Worm (Caenorhabditis elegans) whole organism, L4 larva: ENCODE data around the gene F44E7.9.

Source experiments
- D1046.2 ChIP-seq: fragments of 200-800 bp; sonication (Bioruptor generic); IDR thresholded peaks from 2 replicates; pipeline ENCODE4 v1.3.6; 2022; ENCODE audit warnings: missing genetic modification characterization, missing compliant biosample characterization
- F10B5.3 ChIP-seq: sonication (generic microtip); optimal IDR thresholded peaks from 2 replicates; lab custom pipeline; 2016; ENCODE audit warnings: mild to moderate bottlenecking, missing genetic modification characterization, missing compliant biosample characterization
- F26F4.8 ChIP-seq: fragments of 200-800 bp; sonication (Bioruptor generic); conservative IDR thresholded peaks from 2 replicates; pipeline ENCODE4 v1.3.6; 2022; ENCODE audit warnings: missing genetic modification characterization, missing compliant biosample characterization
- F37D6.2 ChIP-seq: sonication (generic microtip); optimal IDR thresholded peaks from 2 replicates; lab custom pipeline; 2016; ENCODE audit warnings: mild to moderate bottlenecking, missing genetic modification characterization, missing compliant biosample characterization
- R02D3.7 ChIP-seq: fragments of 150-350 bp; sonication (generic microtip); optimal IDR thresholded peaks from 3 replicates; lab custom pipeline; 2014; ENCODE audit warnings: missing biosample characterization, missing genetic modification characterization
- Y5F2A.4 ChIP-seq: fragments of 200-800 bp; sonication (Bioruptor generic); optimal IDR thresholded peaks from 2 replicates; lab custom pipeline; 2018; ENCODE audit warnings: mild to moderate bottlenecking, missing genetic modification characterization, missing compliant biosample characterization
- ZK546.5 ChIP-seq, 2 experiments: sonication (generic microtip); optimal IDR thresholded peaks; 2 replicates each; lab custom pipeline; 2017; ENCODE audit warnings: missing biosample characterization in 2 of 2, missing genetic modification characterization in 2 of 2
- aha-1 ChIP-seq: fragments of 150-350 bp; peaks from one replicate; lab custom pipeline; 2014; ENCODE audit warnings: missing biosample characterization, missing genetic modification characterization
- ama-1 ChIP-seq: fragments of 150-350 bp; optimal IDR thresholded peaks from 2 replicates; lab custom pipeline; 2014; ENCODE audit warnings: inconsistent platforms, mixed read lengths
- ceh-32 ChIP-seq: sonication (generic microtip); optimal IDR thresholded peaks from 2 replicates; lab custom pipeline; 2016; ENCODE audit warnings: mild to moderate bottlenecking, missing genetic modification characterization, missing compliant biosample characterization; ENCODE audit not compliant: poor library complexity
- ceh-44 ChIP-seq: fragments of 200-800 bp; sonication (Bioruptor generic); IDR thresholded peaks from 2 replicates; pipeline ENCODE4 v1.3.6; 2022; ENCODE audit warnings: missing genetic modification reagents, missing genetic modification characterization, missing compliant biosample characterization
- daf-16 ChIP-seq, 3 experiments: sonication (generic microtip); optimal IDR thresholded peaks; 2 replicates each; lab custom pipeline; 2016 to 2017; ENCODE audit warnings: missing genetic modification characterization in 3 of 3, missing genetic modification reagents in 3 of 3, mild to moderate bottlenecking in 2 of 3, missing compliant biosample characterization in 2 of 3, missing biosample characterization in 1 of 3, moderate library complexity in 1 of 3
- daf-19 ChIP-seq: fragments of 200-800 bp; sonication (Bioruptor generic); conservative IDR thresholded peaks from 2 replicates; pipeline ENCODE4 v1.3.6; 2022; ENCODE audit warnings: missing genetic modification characterization, missing compliant biosample characterization
- daf-8 ChIP-seq: fragments of 200-800 bp; sonication (Bioruptor generic); IDR thresholded peaks from 2 replicates; pipeline ENCODE4 v1.3.6; 2022; ENCODE audit warnings: missing genetic modification characterization, missing compliant biosample characterization
- dve-1 ChIP-seq: sonication (generic microtip); optimal IDR thresholded peaks from 2 replicates; lab custom pipeline; 2017; ENCODE audit warnings: antibody characterized with exemption, mild to moderate bottlenecking, missing genetic modification characterization, missing compliant biosample characterization; ENCODE audit not compliant: insufficient read depth
- egl-27 ChIP-seq: sonication (generic microtip); optimal IDR thresholded peaks from 3 replicates; lab custom pipeline; 2017; ENCODE audit warnings: missing biosample characterization, missing genetic modification reagents, missing genetic modification characterization
- hlh-11 ChIP-seq: fragments of 200-800 bp; sonication (Bioruptor generic); optimal IDR thresholded peaks from 2 replicates; lab custom pipeline; 2018; ENCODE audit warnings: mild to moderate bottlenecking, missing genetic modification characterization, missing compliant biosample characterization
- hlh-30 ChIP-seq: sonication (generic microtip); optimal IDR thresholded peaks from 2 replicates; lab custom pipeline; 2017; ENCODE audit warnings: antibody characterized with exemption, mild to moderate bottlenecking, missing genetic modification characterization, missing compliant biosample characterization; ENCODE audit not compliant: insufficient read depth
- hmg-1.1 ChIP-seq: fragments of 200-800 bp; sonication (Bioruptor generic); IDR thresholded peaks from 2 replicates; pipeline ENCODE4 v1.3.6; 2022; ENCODE audit warnings: missing genetic modification reagents, missing genetic modification characterization, missing compliant biosample characterization
- lin-13 ChIP-seq: fragments of 150-350 bp; optimal IDR thresholded peaks from 2 replicates; lab custom pipeline; 2014; ENCODE audit warnings: missing biosample characterization, missing genetic modification reagents, missing genetic modification characterization
- lin-15B ChIP-seq: fragments of 150-350 bp; sonication (generic microtip); optimal IDR thresholded peaks from 3 replicates; lab custom pipeline; 2014; ENCODE audit warnings: missing biosample characterization, missing genetic modification characterization
- lin-38 ChIP-seq: fragments of 200-800 bp; sonication (Bioruptor generic); IDR thresholded peaks from 2 replicates; pipeline ENCODE4 v1.3.6; 2022; ENCODE audit warnings: missing genetic modification reagents, missing genetic modification characterization, missing compliant biosample characterization
- lin-39 ChIP-seq: fragments of 150-350 bp; optimal IDR thresholded peaks from 2 replicates; lab custom pipeline; 2014; ENCODE audit warnings: missing biosample characterization, missing genetic modification reagents, missing genetic modification characterization
- lir-3 ChIP-seq: sonication (generic microtip); optimal IDR thresholded peaks from 2 replicates; lab custom pipeline; 2016; ENCODE audit warnings: mild to moderate bottlenecking, missing genetic modification characterization, missing compliant biosample characterization
- lsy-2 ChIP-seq, 2 experiments: fragments of 150-350 bp in 1 of 2; sonication (generic microtip) in 1 of 2; optimal IDR thresholded peaks; 2 replicates each; lab custom pipeline; 2014 to 2017; ENCODE audit warnings: missing biosample characterization in 2 of 2, missing genetic modification characterization in 2 of 2
- madf-9 ChIP-seq: fragments of 200-800 bp; sonication (Bioruptor generic); conservative IDR thresholded peaks from 2 replicates; pipeline ENCODE4 v1.3.6; 2022; ENCODE audit warnings: missing genetic modification reagents, missing genetic modification characterization, missing compliant biosample characterization
- mep-1 ChIP-seq: fragments of 150-350 bp; sonication (generic microtip); optimal IDR thresholded peaks from 3 replicates; lab custom pipeline; 2014; ENCODE audit warnings: missing biosample characterization, missing genetic modification characterization
- mxl-3 ChIP-seq: fragments of 200-800 bp; sonication (Bioruptor generic); optimal IDR thresholded peaks from 2 replicates; lab custom pipeline; 2018; ENCODE audit warnings: mild to moderate bottlenecking, missing genetic modification characterization, missing compliant biosample characterization
- nhr-102 ChIP-seq: sonication (generic microtip); optimal IDR thresholded peaks from 2 replicates; lab custom pipeline; 2016; ENCODE audit warnings: mild to moderate bottlenecking, missing genetic modification characterization, moderate library complexity, missing compliant biosample characterization
- nhr-11 ChIP-seq: fragments of 150-350 bp; optimal IDR thresholded peaks from 2 replicates; lab custom pipeline; 2014; ENCODE audit warnings: missing biosample characterization, missing genetic modification characterization
- nhr-237 ChIP-seq: sonication (generic microtip); optimal IDR thresholded peaks from 2 replicates; lab custom pipeline; 2017; ENCODE audit warnings: missing biosample characterization, missing genetic modification characterization
- nhr-28 ChIP-seq: fragments of 150-350 bp; optimal IDR thresholded peaks from 2 replicates; lab custom pipeline; 2014; ENCODE audit warnings: missing biosample characterization, missing genetic modification characterization
- nhr-48 ChIP-seq: sonication (generic microtip); optimal IDR thresholded peaks from 2 replicates; lab custom pipeline; 2016; ENCODE audit warnings: mild to moderate bottlenecking, missing genetic modification characterization, missing compliant biosample characterization
- nhr-76 ChIP-seq: fragments of 150-350 bp; optimal IDR thresholded peaks from 2 replicates; lab custom pipeline; 2014; ENCODE audit warnings: missing biosample characterization, missing genetic modification characterization
- rbr-2 ChIP-seq: sonication (generic microtip); optimal IDR thresholded peaks from 2 replicates; lab custom pipeline; 2016; ENCODE audit warnings: missing genotype, missing genetic modification characterization, missing compliant biosample characterization
- skn-1 ChIP-seq: fragments of 150-350 bp; optimal IDR thresholded peaks from 2 replicates; lab custom pipeline; 2014; ENCODE audit warnings: missing biosample characterization, missing genetic modification characterization
- spr-3 ChIP-seq: fragments of 200-800 bp; sonication (Bioruptor generic); optimal IDR thresholded peaks from 2 replicates; lab custom pipeline; 2018; ENCODE audit warnings: mild to moderate bottlenecking, missing genetic modification characterization, missing compliant biosample characterization
- unc-62 ChIP-seq, 3 experiments: fragments of 150-350 bp in 1 of 3; sonication (generic microtip); optimal IDR thresholded peaks in 2 of 3; peaks in 1 of 3; 1 replicate in 1 of 3; 2 replicates in 2 of 3; lab custom pipeline; 2014 to 2017; ENCODE audit warnings: missing biosample characterization in 3 of 3, missing genetic modification characterization in 3 of 3, missing genetic modification reagents in 3 of 3, missing genotype in 1 of 3
- zag-1 ChIP-seq: fragments of 150-350 bp; optimal IDR thresholded peaks from 2 replicates; lab custom pipeline; 2014; ENCODE audit warnings: missing biosample characterization, missing genetic modification characterization
- zfp-2 ChIP-seq: sonication (generic microtip); optimal IDR thresholded peaks from 2 replicates; lab custom pipeline; 2016; ENCODE audit warnings: mild to moderate bottlenecking, missing genetic modification characterization, missing compliant biosample characterization
- zfp-3 ChIP-seq: fragments of 200-800 bp; sonication (Bioruptor generic); conservative IDR thresholded peaks from 2 replicates; pipeline ENCODE4 v1.3.6; 2022; ENCODE audit warnings: missing genetic modification reagents, missing genetic modification characterization, missing compliant biosample characterization
- zip-11 ChIP-seq: fragments of 200-800 bp; sonication (Bioruptor generic); IDR thresholded peaks from 2 replicates; pipeline ENCODE4 v1.3.6; 2022; ENCODE audit warnings: missing genetic modification characterization, missing compliant biosample characterization
- zip-2 ChIP-seq: fragments of 150-350 bp; optimal IDR thresholded peaks from 2 replicates; lab custom pipeline; 2014; ENCODE audit warnings: missing biosample characterization, missing genetic modification characterization
- ztf-11 ChIP-seq: fragments of 150-350 bp; optimal IDR thresholded peaks from 2 replicates; lab custom pipeline; 2014; ENCODE audit warnings: missing biosample characterization, missing genetic modification characterization
- ztf-7 ChIP-seq: fragments of 150-350 bp; optimal IDR thresholded peaks from 2 replicates; lab custom pipeline; 2014; ENCODE audit warnings: missing biosample characterization, missing genetic modification characterization

The F44E7.9 gene

DNA sequence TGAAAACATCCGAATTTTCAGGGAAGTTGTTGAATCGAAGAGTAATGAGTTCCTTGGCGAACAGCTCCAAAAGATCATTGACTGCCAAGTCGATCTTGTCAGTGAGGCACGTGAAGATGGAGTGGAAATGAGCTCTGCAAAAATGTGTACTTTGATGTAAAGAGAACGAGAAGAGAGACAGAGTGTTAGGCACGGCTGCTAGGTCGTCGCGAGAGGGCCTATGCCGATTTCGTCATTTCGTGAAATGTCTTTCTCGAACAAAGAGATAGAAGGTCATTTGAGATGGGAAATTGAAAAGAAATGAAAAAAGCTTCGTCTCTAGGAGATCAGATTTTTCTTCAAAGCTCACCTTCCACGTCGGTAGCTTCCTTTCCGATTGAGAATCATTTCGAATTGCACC is 11.0 kb upstream of the F44E7.9 start:
- no peak for TF ChIP-seq F37D6.2 (tag; lab: Kevin White, UChicago)
- peak; percentile 10 for TF ChIP-seq hlh-30 (tag; lab: Kevin White, UChicago)
- TF ChIP-seq hlh-11 (tag; lab: Kevin White, UChicago): peak; percentile 28
- TF ChIP-seq ztf-7: peak; percentile 60
- no peak for TF ChIP-seq zip-2 (tag; lab: Kevin White, UChicago)
- 0 out of 2 replicates have a peak, but pooled peaks have one; percentile 13 for TF ChIP-seq hmg-1.1 (GFP tag; lab: Robert Waterston, UW)
- TF ChIP-seq nhr-102 (tag; lab: Kevin White, UChicago): no peak
- peak; percentile 22 for TF ChIP-seq nhr-28 (tag; lab: Kevin White, UChicago)
- TF ChIP-seq egl-27 (tag; lab: Kevin White, UChicago): no peak
- TF ChIP-seq nhr-11 (tag; lab: Kevin White, UChicago): peak; percentile 42
- no peak for TF ChIP-seq skn-1 (tag; lab: Kevin White, UChicago)
- TF ChIP-seq unc-62 (GFP tag; optimal IDR thresholded peaks at IDR 0.05 in 1 of 2; lab: Kevin White, UChicago): peak in 1 of 2 experiments; percentile 75
- no peak for TF ChIP-seq unc-62 (tag; optimal IDR thresholded peaks at IDR 0.05; lab: Kevin White, UChicago)
- peak; percentile 67 for TF ChIP-seq zip-11 (GFP tag; lab: Robert Waterston, UW)
- TF ChIP-seq R02D3.7 (tag; lab: Kevin White, UChicago): no peak
- peak; percentile 37 for TF ChIP-seq spr-3 (GFP tag; lab: Kevin White, UChicago)
- no peak for TF ChIP-seq lir-3 (tag; lab: Kevin White, UChicago)
- TF ChIP-seq mxl-3 (GFP tag; lab: Kevin White, UChicago): peak; percentile 26
- TF ChIP-seq lsy-2 (tag; optimal IDR thresholded peaks at IDR 0.05; lab: Kevin White, UChicago): peak in 1 of 2 experiments; percentile 18
- TF ChIP-seq dve-1: no peak
- peak; percentile 18 for TF ChIP-seq mep-1 (tag; lab: Kevin White, UChicago)
- no peak for TF ChIP-seq nhr-76 (tag; lab: Kevin White, UChicago)
- no peak for TF ChIP-seq nhr-48 (tag; lab: Kevin White, UChicago)
- peak; percentile 52 for TF ChIP-seq aha-1 (tag; lab: Kevin White, UChicago)

DNA sequence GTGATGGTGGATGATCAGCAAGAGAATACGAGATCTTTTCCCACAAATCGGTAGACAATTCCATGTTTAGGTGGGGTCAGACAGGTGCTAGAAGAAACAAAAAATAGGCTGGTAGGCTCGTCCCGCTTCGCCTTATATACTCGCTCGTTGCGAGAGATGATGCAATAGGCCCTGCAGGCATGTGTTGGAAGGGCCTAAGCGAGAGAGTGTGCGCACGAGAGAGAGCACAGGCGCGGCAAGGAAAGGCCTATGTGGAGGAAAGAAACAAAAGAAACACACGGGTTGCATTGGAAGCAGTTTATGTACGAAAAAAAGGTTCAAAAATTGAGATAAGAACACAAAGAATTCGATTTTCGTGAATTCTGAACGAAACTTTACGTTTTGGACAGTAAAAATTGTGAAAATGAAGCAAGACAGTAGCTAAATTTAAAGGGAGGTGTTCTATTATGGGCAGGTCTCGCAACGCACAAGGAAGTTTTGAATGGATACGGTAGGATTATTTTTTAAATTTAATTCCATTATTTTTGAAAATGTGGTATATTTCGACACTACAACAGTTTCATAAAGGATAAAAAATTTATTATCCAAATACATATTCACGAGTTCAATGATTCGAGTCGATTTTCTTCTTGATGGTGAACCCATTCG is 10.2 kb upstream of the F44E7.9 start, which contains the start of gene F44E7.5:
Gene F44E7.5 (minus strand): TSS at position 210 of the 648 bp plus-strand sequence.
- TF ChIP-seq D1046.2 (no peak), F10B5.3 (tag; lab: Kevin White, UChicago) (no peak), lin-38 (GFP tag; lab: Robert Waterston, UW) (no peak; the same call in none of the 2 replicates), dve-1 (peak; percentile 95), R02D3.7 (tag; lab: Kevin White, UChicago) (no peak), mxl-3 (GFP tag; lab: Kevin White, UChicago) (peak; percentile 98), zfp-2 (no peak), lin-39 (tag; lab: Kevin White, UChicago) (no peak), nhr-76 (tag; lab: Kevin White, UChicago) (peak; percentile 14), aha-1 (tag; lab: Kevin White, UChicago) (peak; percentile 98), Y5F2A.4 (GFP tag; lab: Kevin White, UChicago) (no peak), ceh-44 (GFP tag; lab: Robert Waterston, UW) (no peak), ztf-11 (tag; lab: Kevin White, UChicago) (no peak), spr-3 (GFP tag; lab: Kevin White, UChicago) (peak; percentile 100), mep-1 (tag; lab: Kevin White, UChicago) (peak; percentile 88), ceh-32 (tag; lab: Kevin White, UChicago) (no peak), nhr-102 (tag; lab: Kevin White, UChicago) (peak; percentile 43), zag-1 (tag; lab: Kevin White, UChicago) (no peak), ZK546.5 (tag; optimal IDR thresholded peaks at IDR 0.05; lab: Kevin White, UChicago) (no peak), lsy-2 (tag; optimal IDR thresholded peaks at IDR 0.05; lab: Kevin White, UChicago) (peak in 1 of 2 experiments; percentile 60), zip-11 (GFP tag; lab: Robert Waterston, UW) (peak; percentile 95), daf-19 (GFP tag; lab: Robert Waterston, UW) (0 out of 2 replicates have a peak, but pooled peaks have one; percentile 14), egl-27 (tag; lab: Kevin White, UChicago) (no peak), lin-15B (tag; lab: Kevin White, UChicago) (no peak), rbr-2 (tag; lab: Kevin White, UChicago) (peak; percentile 53), madf-9 (GFP tag; lab: Robert Waterston, UW) (no peak), zfp-3 (no peak), daf-16 (GFP tag; optimal IDR thresholded peaks at IDR 0.05; lab: Kevin White, UChicago) (no peak), daf-16 (tag; optimal IDR thresholded peaks at IDR 0.05; lab: Kevin White, UChicago) (peak; percentile 77), nhr-237 (tag; lab: Kevin White, UChicago) (no peak), skn-1 (tag; lab: Kevin White, UChicago) (no peak), nhr-28 (tag; lab: Kevin White, UChicago) (peak; percentile 80), daf-8 (GFP tag; lab: Robert Waterston, UW) (no peak), F26F4.8 (no peak), nhr-48 (tag; lab: Kevin White, UChicago) (peak; percentile 67), ama-1 (lab: Kevin White, UChicago) (no peak), lin-13 (no peak)
